Fruit fly (Drosophila melanogaster) S2 (cell line): ENCODE results near the gene CG13842.

Experiments
- CG8478 ChIP-seq: fragments of >200 bp; optimal IDR thresholded peaks from 2 replicates; lab custom pipeline; 2018
- CTCF ChIP-seq, 2 experiments: fragments of >200 bp; optimal IDR thresholded peaks; 2 replicates each; lab custom pipeline; 2018

- no peak for TF ChIP-seq CG8478 (lab: Kevin White, UChicago)
- no peak for TF ChIP-seq CTCF (optimal IDR thresholded peaks at IDR 0.05; lab: Kevin White, UChicago)
These were observed at the start of gene CG13842 for dm6 chr3R:22707178-22707577.
